Fruit fly (Drosophila melanogaster): ENCODE measurements around the gene Usp32.

The Usp32 gene

dm6 chr3L:19870843-19871666 lies at the start of gene Usp32, which contains the start of gene Rab8 (continued):
- 0 out of 3 replicates have a peak, but pooled peaks have one; percentile 33 for TF ChIP-seq CG7357 (GFP tag; IDR thresholded peaks at IDR 0.05)
- peak; percentile 63 for TF ChIP-seq Side (GFP tag; optimal IDR thresholded peaks at IDR 0.05)
- peak; percentile 79 for TF ChIP-seq CG7745 (tag; optimal IDR thresholded peaks at IDR 0.05)
- peak; percentile 38 for TF ChIP-seq tup (GFP tag; optimal IDR thresholded peaks at IDR 0.05)
- TF ChIP-seq dati (GFP tag; IDR thresholded peaks at IDR 0.05): no peak
- TF ChIP-seq gsb-n (tag; optimal IDR thresholded peaks at IDR 0.05): peak; percentile 23
- no peak for TF ChIP-seq CG17568 (GFP tag; optimal IDR thresholded peaks at IDR 0.05)
- TF ChIP-seq vnd (GFP tag; IDR thresholded peaks at IDR 0.05; ENCODE audit: partially characterized antibody): peak; percentile 82
- TF ChIP-seq CG15479 (GFP tag; optimal IDR thresholded peaks at IDR 0.05): no peak
- peak; percentile 74 for TF ChIP-seq CG34422 (GFP tag; IDR thresholded peaks at IDR 0.05)
- peak; percentile 50 for TF ChIP-seq kay (GFP tag; optimal IDR thresholded peaks at IDR 0.05)
- peak; percentile 42; the same call in 2 of the 3 replicates for TF ChIP-seq zfh1 (GFP tag; IDR thresholded peaks at IDR 0.05)
- peak; percentile 50 for TF ChIP-seq CG12942 (GFP tag; optimal IDR thresholded peaks at IDR 0.05)
- TF ChIP-seq slp2 (GFP tag; optimal IDR thresholded peaks at IDR 0.05): peak; percentile 21
- no peak for TF ChIP-seq bowl (GFP tag; IDR thresholded peaks at IDR 0.05)
- peak; percentile 86 for TF ChIP-seq CG15514 (GFP tag; optimal IDR thresholded peaks at IDR 0.05)
- no peak; the same call in 1 of the 2 replicates for TF ChIP-seq E2f1 (GFP tag; IDR thresholded peaks at IDR 0.05)
- TF ChIP-seq Antp (GFP tag; optimal IDR thresholded peaks at IDR 0.05): peak; percentile 71
- peak; percentile 81 for TF ChIP-seq NFAT (GFP tag; IDR thresholded peaks at IDR 0.05)
- peak; percentile 51 for TF ChIP-seq CG12104 (GFP tag; optimal IDR thresholded peaks at IDR 0.05)
- TF ChIP-seq CG2678 (tag; optimal IDR thresholded peaks at IDR 0.05): no peak
- TF ChIP-seq ftz-f1 (GFP tag; optimal IDR thresholded peaks at IDR 0.05): peak; percentile 52
- no peak for TF ChIP-seq Poxn (GFP tag; IDR thresholded peaks at IDR 0.05)
- peak; percentile 85 for TF ChIP-seq CG16813 (GFP tag; IDR thresholded peaks at IDR 0.05; ENCODE audit: partially characterized antibody)
- TF ChIP-seq aop (GFP tag; IDR thresholded peaks at IDR 0.05): no peak
- no peak; the same call in 2 of the 3 replicates for TF ChIP-seq sr (GFP tag; IDR thresholded peaks at IDR 0.05)
- no peak for TF ChIP-seq cwo (GFP tag; optimal IDR thresholded peaks at IDR 0.05)
- peak; percentile 32; the same call in 1 of the 2 replicates for TF ChIP-seq Ada2b (GFP tag; IDR thresholded peaks at IDR 0.05)
- TF ChIP-seq oc (tag; optimal IDR thresholded peaks at IDR 0.05): no peak
- peak; percentile 67 for TF ChIP-seq tin (GFP tag; optimal IDR thresholded peaks at IDR 0.05)
- peak; percentile 83 for TF ChIP-seq CG7963 (GFP tag; IDR thresholded peaks at IDR 0.05; ENCODE audit: partially characterized antibody)
- no peak for TF ChIP-seq CG1603 (tag; optimal IDR thresholded peaks at IDR 0.05)
- peak; percentile 94 to 99 for TF ChIP-seq crp (GFP tag; optimal IDR thresholded peaks at IDR 0.05)
- peak; percentile 83 for TF ChIP-seq inv (GFP tag; IDR thresholded peaks at IDR 0.05; ENCODE audit: partially characterized antibody)
- peak; percentile 40 for TF ChIP-seq twi (tag; optimal IDR thresholded peaks at IDR 0.05)
- TF ChIP-seq Atf-2 (GFP tag; optimal IDR thresholded peaks at IDR 0.05): peak; percentile 27
- peak; percentile 62 for TF ChIP-seq scrt (GFP tag; optimal IDR thresholded peaks at IDR 0.05)
- TF ChIP-seq run (tag; optimal IDR thresholded peaks at IDR 0.05): no peak
- no peak for TF ChIP-seq CG3726 (GFP tag; IDR thresholded peaks at IDR 0.05)
- no peak for TF ChIP-seq peb (GFP tag; IDR thresholded peaks at IDR 0.05)
- peak; percentile 86 for TF ChIP-seq CG2120 (GFP tag; optimal IDR thresholded peaks at IDR 0.05)
- TF ChIP-seq dmrt99B (tag; optimal IDR thresholded peaks at IDR 0.05): no peak
- TF ChIP-seq CG10147 (GFP tag; optimal IDR thresholded peaks at IDR 0.05): peak; percentile 48
- TF ChIP-seq CG2199 (GFP tag; IDR thresholded peaks at IDR 0.05): peak; percentile 82; the same call in 2 of the 3 replicates
- TF ChIP-seq CG7372 (GFP tag; IDR thresholded peaks at IDR 0.05): no peak
- TF ChIP-seq CG8765 (GFP tag; IDR thresholded peaks at IDR 0.05): no peak
- TF ChIP-seq Dll (GFP tag; IDR thresholded peaks at IDR 0.05; ENCODE audit: partially characterized antibody): peak; percentile 89
- TF ChIP-seq Rx (GFP tag; IDR thresholded peaks at IDR 0.05): no peak
- no peak for TF ChIP-seq Drgx (GFP tag; IDR thresholded peaks at IDR 0.05)

Measured in whole organism, embryonic.